Fruit fly (Drosophila melanogaster): Measurements from ENCODE around the gene OdsH.
A peak's percentile ranks its signal among the peaks of the same experiment; 100 is the strongest.

The OdsH gene

DNA sequence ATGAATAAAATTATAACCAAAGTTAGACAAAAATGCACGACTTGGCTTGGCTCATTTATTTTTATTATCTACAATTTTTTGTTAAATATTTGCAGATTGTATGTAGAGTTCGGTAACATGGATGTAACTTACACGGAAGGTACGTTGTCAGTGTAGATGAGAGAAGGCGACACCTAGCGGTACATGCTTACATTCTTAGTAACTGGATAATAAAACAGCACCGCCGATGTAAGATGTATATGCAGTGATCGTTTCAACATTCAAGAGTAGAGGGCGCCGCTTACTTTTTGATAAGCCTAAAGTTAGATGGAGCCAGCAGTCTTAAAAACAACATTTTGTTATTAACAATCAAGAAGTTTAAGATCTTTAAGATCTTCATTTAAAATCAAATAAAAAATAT is 39.2 kb upstream of the OdsH start (continued):
- TF ChIP-seq CG16863 (GFP tag; optimal IDR thresholded peaks at IDR 0.05) (peak; percentile 41), ken (GFP tag; IDR thresholded peaks at IDR 0.05) (peak; percentile 62; the same call in 2 of the 3 replicates), gsb-n (tag; optimal IDR thresholded peaks at IDR 0.05) (no peak), CG8089 (GFP tag; optimal IDR thresholded peaks at IDR 0.05) (peak; percentile 42), sug (tag; optimal IDR thresholded peaks at IDR 0.05) (peak; percentile 42), CG7372 (GFP tag; IDR thresholded peaks at IDR 0.05) (no peak), CG3847 (GFP tag; IDR thresholded peaks at IDR 0.05) (peak; percentile 53), Eip74EF (GFP tag; optimal IDR thresholded peaks at IDR 0.05) (no peak), CG9876 (GFP tag; optimal IDR thresholded peaks at IDR 0.05) (peak; percentile 69), GATAe (GFP tag; conservative IDR thresholded peaks at IDR 0.05) (no peak), CG11247 (GFP tag; IDR thresholded peaks at IDR 0.05) (peak; percentile 59), pum (GFP tag; optimal IDR thresholded peaks at IDR 0.05) (peak; percentile 58), caup (GFP tag; optimal IDR thresholded peaks at IDR 0.05; ENCODE audit: severe bottlenecking) (no peak), slbo (GFP tag; IDR thresholded peaks at IDR 0.05) (peak; percentile 83), CG32532 (GFP tag; IDR thresholded peaks at IDR 0.05) (peak; percentile 79), CG12219 (GFP tag; optimal IDR thresholded peaks at IDR 0.05) (no peak), Xbp1 (GFP tag; optimal IDR thresholded peaks at IDR 0.05) (peak; percentile 71), CG13894 (tag; optimal IDR thresholded peaks at IDR 0.05) (peak; percentile 37), CG17912 (GFP tag; optimal IDR thresholded peaks at IDR 0.05) (peak; percentile 15), Ets97D (GFP tag; optimal IDR thresholded peaks at IDR 0.05) (peak; percentile 9), CG7271 (tag; optimal IDR thresholded peaks at IDR 0.05) (no peak), zen (tag; optimal IDR thresholded peaks at IDR 0.05) (peak; percentile 19), CG7786 (GFP tag; optimal IDR thresholded peaks at IDR 0.05) (peak; percentile 45), ci (GFP tag; IDR thresholded peaks at IDR 0.05) (peak; percentile 50; the same call in 1 of the 3 replicates), CG13624 (GFP tag; optimal IDR thresholded peaks at IDR 0.05) (peak; percentile 38), CG2202 (tag; optimal IDR thresholded peaks at IDR 0.05) (no peak), Hey (tag; optimal IDR thresholded peaks at IDR 0.05) (no peak), fd64A (GFP tag; optimal IDR thresholded peaks at IDR 0.05) (no peak), CG11085 (GFP tag; IDR thresholded peaks at IDR 0.05) (peak; percentile 51), Dip2 (GFP tag; IDR thresholded peaks at IDR 0.05) (peak; percentile 99), mam (GFP tag; optimal IDR thresholded peaks at IDR 0.05) (peak; percentile 61), H2.0 (GFP tag; IDR thresholded peaks at IDR 0.05) (peak; percentile 39; the same call in 1 of the 2 replicates), Jarid2 (GFP tag; optimal IDR thresholded peaks at IDR 0.05) (peak; percentile 19), Ssrp (tag; optimal IDR thresholded peaks at IDR 0.05) (peak; percentile 23), mld (GFP tag; IDR thresholded peaks at IDR 0.05; ENCODE audit: partially characterized antibody) (no peak), Vsx1 (GFP tag; optimal IDR thresholded peaks at IDR 0.05) (no peak), Hand (GFP tag; optimal IDR thresholded peaks at IDR 0.05) (no peak), chif (GFP tag; optimal IDR thresholded peaks at IDR 0.05) (peak; percentile 26 to 67), vvl (GFP tag; IDR thresholded peaks at IDR 0.05) (peak; percentile 56), D (optimal IDR thresholded peaks at IDR 0.05) (no peak), D (GFP tag; optimal IDR thresholded peaks at IDR 0.05) (no peak), phol (tag; optimal IDR thresholded peaks at IDR 0.05) (peak; percentile 30), CG7556 (GFP tag; optimal IDR thresholded peaks at IDR 0.05) (no peak), CG17186 (GFP tag; optimal IDR thresholded peaks at IDR 0.05) (no peak), Six4 (GFP tag; optimal IDR thresholded peaks at IDR 0.05) (no peak), stwl (tag; optimal IDR thresholded peaks at IDR 0.05) (peak; percentile 31), CG7928 (GFP tag; optimal IDR thresholded peaks at IDR 0.05) (no peak), ssp (GFP tag; IDR thresholded peaks at IDR 0.05) (peak; percentile 35), slou (GFP tag; optimal IDR thresholded peaks at IDR 0.05) (peak; percentile 15), pb (GFP tag; optimal IDR thresholded peaks at IDR 0.05) (no peak), CG33213 (GFP tag; optimal IDR thresholded peaks at IDR 0.05) (peak; percentile 52)
